Worm (Caenorhabditis elegans): ENCODE data around the gene chc-1.

DNA sequence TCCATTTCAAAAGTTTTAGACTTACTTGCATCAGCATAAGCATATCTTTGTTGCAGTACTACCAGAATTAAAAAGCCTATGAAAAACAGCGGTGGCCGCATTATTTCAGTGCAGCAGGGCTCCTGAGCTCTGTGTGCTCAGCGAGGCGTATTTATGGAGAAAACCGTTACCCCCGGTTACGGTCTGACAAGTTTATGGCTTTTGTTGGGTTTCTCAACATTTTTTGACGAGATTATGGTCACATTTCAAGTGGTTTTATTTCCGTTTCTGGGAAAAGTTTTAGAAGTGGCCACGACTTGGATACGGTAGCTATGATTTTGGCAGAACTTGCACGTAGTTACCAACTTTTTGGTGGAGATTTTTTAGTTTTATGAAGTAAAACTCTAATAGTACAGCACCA is 30.4 kb downstream of the chc-1 start, which contains the start of gene paml-1:
- TF ChIP-seq ama-1 (optimal IDR thresholded peaks at IDR 0.05), result no peak
- no peak for TF ChIP-seq hmbx-1 (tag; optimal IDR thresholded peaks at IDR 0.05)
- no peak for TF ChIP-seq ceh-36 (tag; optimal IDR thresholded peaks at IDR 0.05)
- TF ChIP-seq ceh-13 (GFP tag; optimal IDR thresholded peaks at IDR 0.05), result no peak
- no peak for TF ChIP-seq pes-1 (GFP tag; IDR thresholded peaks at IDR 0.05)
- no peak for TF ChIP-seq aly-1 (tag; optimal IDR thresholded peaks at IDR 0.05)
- TF ChIP-seq flt-1 (GFP tag; IDR thresholded peaks at IDR 0.05), result no peak
- no peak for TF ChIP-seq B0310.2 (tag; optimal IDR thresholded peaks at IDR 0.05)
- TF ChIP-seq sea-1 (GFP tag; conservative IDR thresholded peaks at IDR 0.05), result no peak
- no peak for TF ChIP-seq tbx-37 (GFP tag; conservative IDR thresholded peaks at IDR 0.05)
- no peak for TF ChIP-seq hmg-4 (GFP tag; optimal IDR thresholded peaks at IDR 0.05)
- TF ChIP-seq ets-7 (tag; optimal IDR thresholded peaks at IDR 0.05), result no peak

Data from whole organism, early embryonic.